Fruit fly (Drosophila melanogaster) whole organism, embryonic: ENCODE results near the gene DppIII.

Experiments used
- Atf6 ChIP-seq: fragments of 200-800 bp; sonication (Bioruptor generic); IDR thresholded peaks from 2 replicates; pipeline ENCODE4 v1.3.6; 2022; ENCODE audit warnings: missing biosample characterization, missing genetic modification characterization
- Bteb2 ChIP-seq: fragments of 200-800 bp; sonication (Bioruptor generic); optimal IDR thresholded peaks from 2 replicates; lab custom pipeline; 2016; ENCODE audit warnings: missing biosample characterization, missing genetic modification characterization
- CG11093 ChIP-seq: fragments of 200-800 bp; sonication (Bioruptor generic); IDR thresholded peaks from 3 replicates; pipeline ENCODE4 v1.3.6; 2022; ENCODE audit warnings: missing biosample characterization, missing genetic modification characterization
- CG11504 ChIP-seq: fragments of 200-800 bp; sonication (Bioruptor generic); optimal IDR thresholded peaks from 3 replicates; lab custom pipeline; 2019; ENCODE audit warnings: missing biosample characterization, mild to moderate bottlenecking, missing genetic modification characterization, moderate library complexity
- CG12155 ChIP-seq: fragments of 200-800 bp; sonication (Bioruptor generic); optimal IDR thresholded peaks from 3 replicates; lab custom pipeline; 2016; ENCODE audit warnings: missing biosample characterization, missing genetic modification characterization
- CG12659 ChIP-seq: fragments of 200-800 bp; sonication (Bioruptor generic); optimal IDR thresholded peaks from 3 replicates; lab custom pipeline; 2017; ENCODE audit warnings: mild to moderate bottlenecking, missing biosample characterization, missing genetic modification reagents, missing genetic modification characterization
- CG12942 ChIP-seq: fragments of 200-800 bp; sonication (Bioruptor generic); optimal IDR thresholded peaks from 3 replicates; lab custom pipeline; 2016; ENCODE audit warnings: missing biosample characterization, missing genetic modification characterization
- CG13424 ChIP-seq: fragments of 200-800 bp; sonication (Bioruptor generic); optimal IDR thresholded peaks from 2 replicates; lab custom pipeline; 2019; ENCODE audit warnings: missing biosample characterization, mild to moderate bottlenecking, missing genetic modification characterization, moderate library complexity
- CG18011 ChIP-seq: fragments of 200-800 bp; sonication (Bioruptor generic); optimal IDR thresholded peaks from 2 replicates; lab custom pipeline; 2017; ENCODE audit warnings: missing biosample characterization, missing genetic modification characterization, mild to moderate bottlenecking, moderate library complexity, missing genotype
- CG18476 ChIP-seq: fragments of 200-800 bp; sonication (Bioruptor generic); optimal IDR thresholded peaks from 2 replicates; lab custom pipeline; 2016; ENCODE audit warnings: missing biosample characterization, mild to moderate bottlenecking, missing genetic modification characterization
- CG18619 ChIP-seq: fragments of 200-800 bp; sonication (Bioruptor generic); optimal IDR thresholded peaks from 3 replicates; lab custom pipeline; 2017; ENCODE audit warnings: missing biosample characterization, mild to moderate bottlenecking, missing genetic modification characterization
- CG2120 ChIP-seq: fragments of 200-800 bp; sonication (Bioruptor generic); optimal IDR thresholded peaks from 3 replicates; lab custom pipeline; 2016; ENCODE audit warnings: missing biosample characterization, missing genetic modification characterization
- CG2712 ChIP-seq: fragments of 200-800 bp; optimal IDR thresholded peaks from 3 replicates; lab custom pipeline; 2019; ENCODE audit warnings: missing biosample characterization, mild to moderate bottlenecking, missing genetic modification characterization, moderate library complexity
- CG3407 ChIP-seq: fragments of 200-800 bp; sonication (Bioruptor generic); optimal IDR thresholded peaks from 2 replicates; lab custom pipeline; 2018; ENCODE audit warnings: missing biosample characterization, mild to moderate bottlenecking, missing genetic modification characterization
- CG6689 ChIP-seq: fragments of 200-800 bp; sonication (Bioruptor generic); IDR thresholded peaks from 2 replicates; pipeline ENCODE4 v1.3.6; 2022; ENCODE audit warnings: missing biosample characterization, missing genetic modification characterization
- CG7357 ChIP-seq: fragments of 200-800 bp; sonication (Bioruptor generic); IDR thresholded peaks from 3 replicates; pipeline ENCODE4 v1.3.6; 2022; ENCODE audit warnings: missing biosample characterization, missing genetic modification characterization
- CG7372 ChIP-seq: fragments of 200-800 bp; sonication (Bioruptor generic); IDR thresholded peaks from 2 replicates; pipeline ENCODE4 v1.3.6; 2022; ENCODE audit warnings: missing biosample characterization, missing genetic modification characterization
- CG7963 ChIP-seq: fragments of 200-800 bp; sonication (Bioruptor generic); IDR thresholded peaks from 3 replicates; pipeline ENCODE4 v1.3.6; 2022; ENCODE audit warnings: missing biosample characterization, missing genetic modification characterization; ENCODE audit not compliant: partially characterized antibody
- CoRest ChIP-seq: fragments of 200-800 bp; sonication (Bioruptor generic); optimal IDR thresholded peaks from 3 replicates; lab custom pipeline; 2018; ENCODE audit warnings: missing biosample characterization, mild to moderate bottlenecking, missing genetic modification characterization, moderate library complexity
- Dad ChIP-seq: fragments of 200-800 bp; sonication (Bioruptor generic); optimal IDR thresholded peaks from 3 replicates; lab custom pipeline; 2016; ENCODE audit warnings: missing biosample characterization, missing genetic modification characterization
- Dfd ChIP-seq, 2 experiments: fragments of >200 bp; optimal IDR thresholded peaks; 2 replicates each; lab custom pipeline; 2017; ENCODE audit warnings: missing biosample characterization in 2 of 2, missing genetic modification characterization in 2 of 2
- Dll ChIP-seq: fragments of 200-800 bp; sonication (Bioruptor generic); IDR thresholded peaks from 4 replicates; pipeline ENCODE4 v1.3.6; 2022; ENCODE audit warnings: missing biosample characterization, missing genetic modification characterization; ENCODE audit not compliant: partially characterized antibody
- E2f1 ChIP-seq: fragments of 200-800 bp; sonication (Bioruptor generic); IDR thresholded peaks from 2 replicates; pipeline ENCODE4 v1.3.6; 2022; ENCODE audit warnings: missing biosample characterization, missing genetic modification characterization
- Fer2 ChIP-seq: fragments of 200-800 bp; sonication (Bioruptor generic); optimal IDR thresholded peaks from 2 replicates; lab custom pipeline; 2018; ENCODE audit warnings: missing biosample characterization, mild to moderate bottlenecking, missing genetic modification characterization, moderate library complexity
- Hr39 ChIP-seq: fragments of >200 bp; optimal IDR thresholded peaks from 2 replicates; lab custom pipeline; 2017
- Lim3 ChIP-seq: fragments of 200-800 bp; sonication (Bioruptor generic); IDR thresholded peaks from 2 replicates; pipeline ENCODE4 v1.3.6; 2022; ENCODE audit warnings: missing biosample characterization, missing genetic modification characterization
- Opbp ChIP-seq: fragments of 200-800 bp; sonication (Bioruptor generic); IDR thresholded peaks from 3 replicates; pipeline ENCODE4 v1.3.6; 2022; ENCODE audit warnings: missing biosample characterization, missing genetic modification characterization; ENCODE audit not compliant: partially characterized antibody
- Vsx1 ChIP-seq: fragments of 200-800 bp; sonication (Bioruptor generic); optimal IDR thresholded peaks from 2 replicates; lab custom pipeline; 2017; ENCODE audit warnings: missing biosample characterization, mild to moderate bottlenecking, missing genetic modification characterization, missing genetic modification reagents
- amos ChIP-seq: fragments of 200-800 bp; sonication (Bioruptor generic); IDR thresholded peaks from 2 replicates; pipeline ENCODE4 v1.3.6; 2022; ENCODE audit warnings: missing biosample characterization, missing genetic modification characterization; ENCODE audit not compliant: partially characterized antibody
- crol ChIP-seq: fragments of 200-800 bp; sonication (Bioruptor generic); IDR thresholded peaks from 2 replicates; pipeline ENCODE4 v1.3.6; 2022; ENCODE audit warnings: missing biosample characterization, missing genetic modification characterization
- dmrt11E ChIP-seq: fragments of 200-800 bp; sonication (Bioruptor generic); optimal IDR thresholded peaks from 3 replicates; lab custom pipeline; 2018; ENCODE audit warnings: missing biosample characterization, mild to moderate bottlenecking, missing genetic modification characterization, moderate library complexity
- dpn ChIP-seq, 2 experiments: fragments of 200-800 bp; sonication (Bioruptor generic); optimal IDR thresholded peaks; 3 replicates each; lab custom pipeline; 2016; ENCODE audit warnings: missing biosample characterization in 2 of 2, missing genetic modification characterization in 2 of 2
- en ChIP-seq: fragments of 200-800 bp; sonication (Bioruptor generic); optimal IDR thresholded peaks from 2 replicates; lab custom pipeline; 2016; ENCODE audit warnings: missing biosample characterization, missing genetic modification characterization
- eve ChIP-seq, 2 experiments: fragments of >200 bp; optimal IDR thresholded peaks; 2 replicates each; lab custom pipeline; 2017; ENCODE audit warnings: missing biosample characterization in 2 of 2, missing genetic modification characterization in 2 of 2
- hkb ChIP-seq, 2 experiments: fragments of 200-800 bp in 1 of 2; fragments of >200 bp in 1 of 2; sonication (Bioruptor generic) in 1 of 2; IDR thresholded peaks in 1 of 2; optimal IDR thresholded peaks in 1 of 2; 2 replicates each; pipeline versions ENCODE4 v1.3.6 to Lab custom; 2017 to 2022; ENCODE audit warnings: missing biosample characterization in 1 of 2, missing genetic modification characterization in 1 of 2
- ind ChIP-seq: fragments of 200-800 bp; sonication (Bioruptor generic); optimal IDR thresholded peaks from 3 replicates; lab custom pipeline; 2016; ENCODE audit warnings: missing biosample characterization, missing genetic modification characterization
- nerfin-1 ChIP-seq: fragments of 200-800 bp; sonication (Bioruptor generic); optimal IDR thresholded peaks from 3 replicates; lab custom pipeline; 2019; ENCODE audit warnings: missing biosample characterization, mild to moderate bottlenecking, missing genetic modification characterization, moderate library complexity
- oc ChIP-seq: fragments of 200-800 bp; sonication (Bioruptor generic); optimal IDR thresholded peaks from 2 replicates; lab custom pipeline; 2018; ENCODE audit warnings: missing biosample characterization, mild to moderate bottlenecking, missing genetic modification characterization, moderate library complexity
- p53 ChIP-seq: fragments of 200-800 bp; sonication (Bioruptor generic); optimal IDR thresholded peaks from 2 replicates; lab custom pipeline; 2016; ENCODE audit warnings: missing biosample characterization, missing genetic modification characterization
- phol ChIP-seq: fragments of 200-800 bp; sonication (Bioruptor generic); optimal IDR thresholded peaks from 3 replicates; lab custom pipeline; 2018; ENCODE audit warnings: missing biosample characterization, mild to moderate bottlenecking, missing genetic modification characterization, moderate library complexity
- pnt ChIP-seq: fragments of 200-800 bp; sonication (Bioruptor generic); optimal IDR thresholded peaks from 3 replicates; lab custom pipeline; 2016; ENCODE audit warnings: missing biosample characterization, missing genetic modification characterization
- salm ChIP-seq: fragments of 200-800 bp; sonication (Bioruptor generic); optimal IDR thresholded peaks from 2 replicates; lab custom pipeline; 2018; ENCODE audit warnings: missing biosample characterization, mild to moderate bottlenecking, missing genetic modification characterization
- schlank ChIP-seq: fragments of 200-800 bp; sonication (Bioruptor generic); optimal IDR thresholded peaks from 2 replicates; lab custom pipeline; 2018; ENCODE audit warnings: missing biosample characterization, mild to moderate bottlenecking, missing genetic modification characterization
- sd ChIP-seq: fragments of 200-800 bp; sonication (Bioruptor generic); optimal IDR thresholded peaks from 3 replicates; lab custom pipeline; 2018; ENCODE audit warnings: missing biosample characterization, mild to moderate bottlenecking, missing genetic modification characterization, moderate library complexity
- ssp ChIP-seq: fragments of 200-800 bp; sonication (Bioruptor generic); IDR thresholded peaks from 2 replicates; pipeline ENCODE4 v1.3.6; 2022; ENCODE audit warnings: missing biosample characterization, missing genetic modification characterization
- sug ChIP-seq: fragments of 200-800 bp; optimal IDR thresholded peaks from 2 replicates; lab custom pipeline; 2019; ENCODE audit warnings: missing biosample characterization, mild to moderate bottlenecking, missing genetic modification characterization, moderate library complexity
- tna ChIP-seq: fragments of 200-800 bp; sonication (Bioruptor generic); IDR thresholded peaks from 2 replicates; pipeline ENCODE4 v1.3.6; 2022; ENCODE audit warnings: missing biosample characterization, missing genetic modification characterization; ENCODE audit not compliant: partially characterized antibody
- wor ChIP-seq: fragments of 200-800 bp; sonication (Bioruptor generic); IDR thresholded peaks from 2 replicates; pipeline ENCODE4 v1.3.6; 2022; ENCODE audit warnings: missing biosample characterization, missing genetic modification characterization

DppIII gene

dm6 chr3R:8300928-8301752 is 43.1 kb upstream of the DppIII start, which contains the start of the genes CG9626 and mRpL1 (continued):
- TF ChIP-seq Dfd (GFP tag; optimal IDR thresholded peaks at IDR 0.05; lab: Kevin White, UChicago) (no peak), CG2120 (peak; percentile 49), Atf6 (GFP tag; lab: Robert Waterston, UW) (no peak), amos (GFP tag; lab: Robert Waterston, UW) (peak; percentile 35; the same call in 1 of the 2 replicates), sd (peak; percentile 87), CG12155 (GFP tag; lab: Kevin White, UChicago) (peak; percentile 35), CG2712 (tag; lab: Kevin White, UChicago) (no peak), tna (GFP tag; lab: Robert Waterston, UW) (no peak), phol (tag; lab: Kevin White, UChicago) (peak; percentile 47), CG18476 (GFP tag; lab: Kevin White, UChicago) (no peak), p53 (GFP tag; lab: Kevin White, UChicago) (peak; percentile 5), Lim3 (GFP tag; lab: Robert Waterston, UW) (no peak), eve (GFP tag; optimal IDR thresholded peaks at IDR 0.05; lab: Kevin White, UChicago) (no peak), schlank (no peak), nerfin-1 (tag; lab: Kevin White, UChicago) (peak; percentile 40), crol (GFP tag; lab: Robert Waterston, UW) (no peak), Hr39 (lab: Kevin White, UChicago) (no peak), CG7357 (GFP tag; lab: Robert Waterston, UW) (no peak), Vsx1 (GFP tag; lab: Kevin White, UChicago) (no peak), CG11504 (tag; lab: Kevin White, UChicago) (no peak), Dad (GFP tag; lab: Kevin White, UChicago) (peak; percentile 34), CG7372 (GFP tag; lab: Robert Waterston, UW) (no peak), CoRest (tag; lab: Kevin White, UChicago) (peak; percentile 45), Dll (GFP tag; lab: Robert Waterston, UW) (0 out of 4 replicates have a peak, but pooled peaks have one; percentile 13), pnt (GFP tag; lab: Kevin White, UChicago) (no peak), CG12659 (peak; percentile 52), Opbp (GFP tag; lab: Robert Waterston, UW) (peak; percentile 63; the same call in 2 of the 3 replicates), wor (GFP tag; lab: Robert Waterston, UW) (no peak), CG3407 (GFP tag; lab: Kevin White, UChicago) (no peak), E2f1 (GFP tag; lab: Robert Waterston, UW) (no peak), CG18619 (GFP tag; lab: Kevin White, UChicago) (no peak), ssp (no peak), CG11093 (GFP tag; lab: Robert Waterston, UW) (no peak), oc (tag; lab: Kevin White, UChicago) (no peak), CG12942 (GFP tag; lab: Kevin White, UChicago) (no peak), ind (GFP tag; lab: Kevin White, UChicago) (no peak), hkb (optimal IDR thresholded peaks at IDR 0.05; lab: Kevin White, UChicago) (no peak), hkb (GFP tag; IDR thresholded peaks at IDR 0.05; lab: Robert Waterston, UW) (no peak), en (GFP tag; lab: Kevin White, UChicago) (no peak), dpn (GFP tag; optimal IDR thresholded peaks at IDR 0.05; lab: Kevin White, UChicago) (peak in 1 of 2 experiments; percentile 43), Fer2 (tag; lab: Kevin White, UChicago) (no peak), CG18011 (GFP tag; lab: Kevin White, UChicago) (no peak), CG6689 (GFP tag; lab: Robert Waterston, UW) (no peak), CG7963 (GFP tag; lab: Robert Waterston, UW) (no peak), salm (no peak), dmrt11E (tag; lab: Kevin White, UChicago) (peak; percentile 6), Bteb2 (GFP tag; lab: Kevin White, UChicago) (no peak), CG13424 (no peak), sug (tag; lab: Kevin White, UChicago) (peak; percentile 46)
